Worm (Caenorhabditis elegans) whole organism, midembryonic: Measurements from ENCODE around the gene pyt-1.

ENCODE experiments used
- cog-1 ChIP-seq: sonication (generic microtip); optimal IDR thresholded peaks from 2 replicates; lab custom pipeline; 2016; ENCODE audit warnings: missing genetic modification characterization, missing compliant biosample characterization
- flt-1 ChIP-seq: fragments of 200-800 bp; sonication (Bioruptor generic); IDR thresholded peaks from 2 replicates; pipeline ENCODE4 v1.3.6; 2022; ENCODE audit warnings: missing genetic modification characterization, missing compliant biosample characterization
- klf-2 ChIP-seq: fragments of 200-800 bp; sonication (Bioruptor generic); conservative IDR thresholded peaks from 2 replicates; pipeline ENCODE4 v1.3.6; 2022; ENCODE audit warnings: missing genetic modification reagents, missing genetic modification characterization, missing compliant biosample characterization
- med-1 ChIP-seq: sonication (generic microtip); optimal IDR thresholded peaks from 2 replicates; lab custom pipeline; 2017; ENCODE audit warnings: missing genetic modification characterization, mild to moderate bottlenecking, missing compliant biosample characterization, antibody characterized with exemption, missing genetic modification reagents; ENCODE audit not compliant: insufficient read depth

DNA sequence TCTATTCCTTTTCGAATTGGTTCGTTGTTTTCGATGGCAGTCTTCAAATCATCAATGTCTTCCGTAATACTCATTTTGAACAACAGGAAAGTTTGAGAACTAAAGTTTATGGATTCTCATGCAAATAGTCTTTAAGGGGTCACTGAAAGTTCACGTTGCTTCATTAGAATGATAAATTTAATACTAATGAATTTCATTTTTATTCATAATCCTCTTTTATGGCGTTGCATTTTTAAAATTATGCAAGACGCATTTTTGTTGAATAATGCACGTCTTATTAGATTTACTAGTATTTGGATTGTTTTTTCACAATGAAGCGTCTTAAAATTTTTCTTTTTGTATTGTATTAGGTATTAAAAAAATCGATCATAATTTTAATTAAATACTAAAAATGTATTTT lies 14.0 kb upstream of the pyt-1 start, which contains the start of gene C12D8.9:
- no peak for TF ChIP-seq cog-1
- no peak for TF ChIP-seq flt-1 (GFP tag; lab: Robert Waterston, UW)
- TF ChIP-seq med-1 (GFP tag; lab: Kevin White, UChicago), result no peak
- no peak for TF ChIP-seq klf-2 (GFP tag; lab: Robert Waterston, UW)
